Fruit fly (Drosophila melanogaster): Measurements from ENCODE around the gene SAK.

Gene SAK

DNA sequence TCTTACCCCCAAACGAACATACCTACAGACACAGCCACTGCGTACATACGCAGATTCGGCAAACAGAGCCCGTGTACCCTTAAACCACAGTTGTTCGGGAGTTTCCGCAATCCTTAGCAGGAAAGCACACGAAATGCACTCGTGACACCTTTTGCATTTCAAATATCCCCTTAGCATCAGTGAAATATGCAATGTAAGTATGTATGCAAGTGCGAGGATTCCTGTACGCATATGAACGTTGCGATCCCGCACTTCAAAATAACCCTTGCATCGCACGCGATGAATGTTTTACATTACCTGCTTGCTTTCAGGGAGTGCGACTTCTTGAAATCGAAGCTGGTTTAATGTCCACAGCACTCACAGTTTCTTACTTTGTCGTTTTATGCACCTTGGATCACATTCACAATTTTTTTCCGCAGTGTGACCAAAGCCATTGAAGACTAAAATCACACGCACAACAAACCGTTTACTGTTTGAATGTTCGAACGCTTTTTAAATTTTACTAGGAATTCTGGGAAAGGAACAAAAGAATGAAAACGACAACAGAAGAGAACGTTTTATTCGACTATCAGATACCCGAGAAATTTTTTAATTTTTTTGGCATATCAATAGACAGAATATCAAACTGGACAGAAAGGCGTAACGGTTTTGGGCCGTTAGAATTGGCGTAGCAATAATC lies 17.7 kb upstream of the SAK start, which contains the start of gene Mkrn1:
Gene Mkrn1 (minus strand): TSS at position 444 of the 679 bp plus-strand sequence.
- no peak for TF ChIP-seq CG7556 (GFP tag; optimal IDR thresholded peaks at IDR 0.05)
- TF ChIP-seq Fer1 (GFP tag; optimal IDR thresholded peaks at IDR 0.05) = no peak
- TF ChIP-seq dan (GFP tag; IDR thresholded peaks at IDR 0.05) = no peak
- no peak for TF ChIP-seq CG17912 (GFP tag; optimal IDR thresholded peaks at IDR 0.05)
- no peak for TF ChIP-seq Antp (GFP tag; optimal IDR thresholded peaks at IDR 0.05)
- TF ChIP-seq mld (GFP tag; IDR thresholded peaks at IDR 0.05; ENCODE audit: partially characterized antibody) = peak; percentile 78
- no peak for TF ChIP-seq Dref (GFP tag; IDR thresholded peaks at IDR 0.05)
- TF ChIP-seq Taf1 (GFP tag; IDR thresholded peaks at IDR 0.05) = no peak
- TF ChIP-seq HLH4C (GFP tag; IDR thresholded peaks at IDR 0.05; ENCODE audit: partially characterized antibody) = peak; percentile 97
- TF ChIP-seq HHEX (GFP tag; optimal IDR thresholded peaks at IDR 0.05) = no peak
- TF ChIP-seq CG31365 (tag; optimal IDR thresholded peaks at IDR 0.05) = no peak
- TF ChIP-seq gro (GFP tag; optimal IDR thresholded peaks at IDR 0.05) = peak; percentile 35
- TF ChIP-seq dysf (GFP tag; IDR thresholded peaks at IDR 0.05) = no peak
- TF ChIP-seq Optix (GFP tag; IDR thresholded peaks at IDR 0.05) = no peak
- no peak for TF ChIP-seq otp (GFP tag; IDR thresholded peaks at IDR 0.05)
- no peak for TF ChIP-seq ac (GFP tag; optimal IDR thresholded peaks at IDR 0.05)
- TF ChIP-seq sens (GFP tag) = no peak
- TF ChIP-seq CG2712 (tag; optimal IDR thresholded peaks at IDR 0.05) = peak; percentile 65
- peak; percentile 58; the same call in 1 of the 2 replicates for TF ChIP-seq inv (GFP tag; IDR thresholded peaks at IDR 0.05; ENCODE audit: partially characterized antibody)
- TF ChIP-seq ab (GFP tag; optimal IDR thresholded peaks at IDR 0.05) = no peak
- no peak for TF ChIP-seq CG7372 (GFP tag; IDR thresholded peaks at IDR 0.05)
- no peak for TF ChIP-seq Hsf (GFP tag; optimal IDR thresholded peaks at IDR 0.05)
- no peak for TF ChIP-seq CG16815 (GFP tag; optimal IDR thresholded peaks at IDR 0.05)
- no peak for TF ChIP-seq sisA (GFP tag; IDR thresholded peaks at IDR 0.05)
- TF ChIP-seq Fer3 (tag; optimal IDR thresholded peaks at IDR 0.05) = no peak
- no peak for TF ChIP-seq chn (GFP tag; optimal IDR thresholded peaks at IDR 0.05)
- no peak for TF ChIP-seq so (GFP tag; IDR thresholded peaks at IDR 0.05)
- no peak for TF ChIP-seq HLH54F (GFP tag; optimal IDR thresholded peaks at IDR 0.05)
- no peak for TF ChIP-seq gce (GFP tag; IDR thresholded peaks at IDR 0.05)
- TF ChIP-seq CG16813 (GFP tag; IDR thresholded peaks at IDR 0.05; ENCODE audit: partially characterized antibody) = peak; percentile 94
- peak; percentile 63; the same call in 3 of the 4 replicates for TF ChIP-seq Dll (GFP tag; IDR thresholded peaks at IDR 0.05; ENCODE audit: partially characterized antibody)
- TF ChIP-seq CG10565 (GFP tag; optimal IDR thresholded peaks at IDR 0.05) = no peak
- no peak for TF ChIP-seq Aef1 (GFP tag; IDR thresholded peaks at IDR 0.05)
- peak; percentile 88 for TF ChIP-seq D19B (GFP tag; optimal IDR thresholded peaks at IDR 0.05)
- no peak for TF ChIP-seq CG10366 (GFP tag; IDR thresholded peaks at IDR 0.05)
- TF ChIP-seq CG14710 (tag; optimal IDR thresholded peaks at IDR 0.05) = peak; percentile 44
- TF ChIP-seq NC2α (GFP tag; optimal IDR thresholded peaks at IDR 0.05) = no peak
- no peak for TF ChIP-seq Ada2b (GFP tag; IDR thresholded peaks at IDR 0.05)
- no peak for TF ChIP-seq CG8924 (tag; optimal IDR thresholded peaks at IDR 0.05)
- TF ChIP-seq sna (GFP tag; IDR thresholded peaks at IDR 0.05; ENCODE audit: partially characterized antibody) = peak; percentile 69
- no peak for TF ChIP-seq Ravus (GFP tag; IDR thresholded peaks at IDR 0.05)
- no peak for TF ChIP-seq CG12236 (GFP tag; optimal IDR thresholded peaks at IDR 0.05)
- peak; percentile 34 for TF ChIP-seq Ets65A (GFP tag)
- TF ChIP-seq corto (GFP tag; optimal IDR thresholded peaks at IDR 0.05) = no peak
- TF ChIP-seq hth (optimal IDR thresholded peaks at IDR 0.05) = no peak
- peak; percentile 70 for TF ChIP-seq CG13287 (GFP tag; IDR thresholded peaks at IDR 0.05; ENCODE audit: partially characterized antibody)
- TF ChIP-seq gsb (GFP tag; IDR thresholded peaks at IDR 0.05) = no peak
- no peak for TF ChIP-seq CG3281 (GFP tag; optimal IDR thresholded peaks at IDR 0.05)
- TF ChIP-seq CG5180 (GFP tag; optimal IDR thresholded peaks at IDR 0.05) = no peak
- peak; percentile 65 for TF ChIP-seq MBD-R2 (GFP tag; IDR thresholded peaks at IDR 0.05)
- no peak for TF ChIP-seq dpn (GFP tag; optimal IDR thresholded peaks at IDR 0.05)

Measured in whole organism, embryonic.